Fruit fly (Drosophila melanogaster) whole organism, pupa: ENCODE results near the gene djl.
A peak's percentile ranks its signal among the peaks of the same experiment; 100 is the strongest.

ENCODE experiments used
- CG34367 ChIP-seq: fragments of 200-800 bp; sonication (Bioruptor generic); optimal IDR thresholded peaks from 2 replicates; lab custom pipeline; 2018; ENCODE audit warnings: missing biosample characterization, mild to moderate bottlenecking, missing genetic modification characterization
- CG4496 ChIP-seq: fragments of 200-800 bp; sonication (Bioruptor generic); IDR thresholded peaks from 3 replicates; pipeline ENCODE4 v1.3.6; 2022; ENCODE audit warnings: missing biosample characterization, missing genetic modification characterization
- CG8159 ChIP-seq: fragments of 200-800 bp; sonication (Bioruptor generic); optimal IDR thresholded peaks from 3 replicates; lab custom pipeline; 2018; ENCODE audit warnings: missing biosample characterization, mild to moderate bottlenecking, missing genetic modification characterization, moderate library complexity
- Ets98B ChIP-seq: fragments of 200-800 bp; sonication (Bioruptor generic); IDR thresholded peaks from 2 replicates; pipeline ENCODE4 v1.3.6; 2022; ENCODE audit warnings: missing biosample characterization, missing genetic modification characterization
- Snoo ChIP-seq: fragments of 200-800 bp; sonication (Bioruptor generic); optimal IDR thresholded peaks from 3 replicates; lab custom pipeline; 2017; ENCODE audit warnings: missing biosample characterization, mild to moderate bottlenecking, missing genetic modification characterization, inconsistent platforms
- fd96Ca ChIP-seq: fragments of 200-800 bp; sonication (Bioruptor generic); IDR thresholded peaks from 3 replicates; pipeline ENCODE4 v1.3.6; 2022; ENCODE audit warnings: missing biosample characterization, missing genetic modification characterization

DNA sequence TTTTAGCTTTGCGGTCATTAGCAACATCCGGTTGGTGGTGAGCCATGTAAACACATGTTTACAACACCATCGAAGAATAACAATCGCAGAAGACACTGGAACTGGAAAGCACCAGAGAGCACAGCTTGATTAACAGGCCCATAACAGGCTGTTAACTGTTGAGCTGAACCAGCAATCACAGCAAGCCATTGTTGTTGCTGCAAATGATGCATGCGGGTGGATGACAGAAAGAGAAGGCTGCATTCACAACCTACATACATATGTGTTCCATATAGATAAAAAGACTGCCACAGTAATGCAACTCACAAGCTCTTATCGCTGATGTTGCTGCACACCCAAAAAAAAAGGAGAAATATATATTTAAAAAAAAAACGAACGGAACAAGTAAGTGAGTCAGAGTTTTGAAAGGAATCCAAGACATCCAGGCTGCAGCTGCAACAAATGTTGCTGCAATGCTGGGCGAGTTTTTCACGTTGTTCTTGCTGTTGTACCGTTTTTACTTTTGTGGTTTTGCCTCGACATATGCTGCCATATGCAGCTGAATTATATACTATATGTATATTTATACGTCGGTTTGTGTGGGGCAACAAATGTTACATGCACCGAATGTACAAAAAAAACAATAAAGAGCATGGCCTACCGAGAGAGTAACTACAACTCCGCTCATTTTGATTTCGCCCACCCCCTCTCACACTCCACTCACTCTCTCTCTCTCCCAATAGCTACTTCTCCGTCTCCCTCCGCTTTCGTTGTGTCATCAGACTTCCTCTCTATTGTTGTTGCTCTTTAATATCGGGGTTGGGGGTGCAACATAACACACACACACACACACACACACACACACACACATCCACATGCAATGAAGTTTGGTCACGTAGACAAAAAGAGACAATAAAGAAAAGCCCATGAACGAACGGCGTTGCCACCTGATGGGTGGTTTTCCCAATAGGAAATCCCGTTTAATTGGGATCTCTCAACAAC is 42.6 kb downstream of the djl start:
- TF ChIP-seq CG8159 (tag; lab: Kevin White, UChicago), result peak; percentile 17
- peak; percentile 71 for TF ChIP-seq Ets98B (GFP tag; lab: Robert Waterston, UW)
- peak; percentile 59; the same call in 2 of the 3 replicates for TF ChIP-seq fd96Ca (GFP tag; lab: Robert Waterston, UW)
- TF ChIP-seq Snoo, result no peak
- TF ChIP-seq CG4496, result peak; percentile 66; the same call in 2 of the 3 replicates
- no peak for TF ChIP-seq CG34367
